2 worm cellular contexts compared by ENCODE assay signal in genomic region chrX:13419884-13420339, ce11.
TF ChIP-seq lines count a peak whose summit lies in the region.

Gene C29F7.3 (minus strand): TSS chrX:13419934.

TF ChIP-seq in whole organism, L2 larva, 48 proteins besides CTCF, POLR2A, EP300 and RAD21 (continued from another document):
- TF ChIP-seq gmeb-1 (tag; optimal IDR thresholded peaks at IDR 0.05; lab: Kevin White, UChicago) (no peak), sma-9 (GFP tag; optimal IDR thresholded peaks at IDR 0.05; lab: Kevin White, UChicago) (peak; percentile 68), sma-9 (tag; optimal IDR thresholded peaks at IDR 0.05; lab: Kevin White, UChicago) (no peak), dmd-4 (tag; optimal IDR thresholded peaks at IDR 0.05; lab: Kevin White, UChicago) (no peak), sma-3 (GFP tag; optimal IDR thresholded peaks at IDR 0.05; lab: Kevin White, UChicago) (peak; percentile 43), nhr-237 (tag; optimal IDR thresholded peaks at IDR 0.05; lab: Kevin White, UChicago) (no peak), ztf-1 (GFP tag; conservative IDR thresholded peaks at IDR 0.05; lab: Robert Waterston, UW) (no peak), lsy-2 (tag; optimal IDR thresholded peaks at IDR 0.05; lab: Kevin White, UChicago) (no peak), nhr-10 (tag; optimal IDR thresholded peaks at IDR 0.05; lab: Kevin White, UChicago) (no peak), snpc-4 (tag; optimal IDR thresholded peaks at IDR 0.05; lab: Kevin White, UChicago) (no peak), ceh-16 (tag; optimal IDR thresholded peaks at IDR 0.05; lab: Kevin White, UChicago) (no peak), C34F6.9 (tag; optimal IDR thresholded peaks at IDR 0.05; lab: Kevin White, UChicago) (peak; percentile 19), nhr-12 (tag; optimal IDR thresholded peaks at IDR 0.05; lab: Kevin White, UChicago) (no peak), mdl-1 (tag; optimal IDR thresholded peaks at IDR 0.05; lab: Kevin White, UChicago) (no peak), blmp-1 (tag; optimal IDR thresholded peaks at IDR 0.05; lab: Kevin White, UChicago; ENCODE audit: insufficient read depth) (peak; percentile 87), Y55F3AM.14 (GFP tag; optimal IDR thresholded peaks at IDR 0.05; lab: Kevin White, UChicago) (no peak), F13H6.1 (tag; optimal IDR thresholded peaks at IDR 0.05; lab: Kevin White, UChicago) (peak; percentile 23), elt-1 (tag; optimal IDR thresholded peaks at IDR 0.05; lab: Kevin White, UChicago) (no peak)

TF ChIP-seq in whole organism, L4 larva, 104 proteins besides CTCF, POLR2A, EP300 and RAD21 (continued from another document):
- TF ChIP-seq nhr-28 (tag; optimal IDR thresholded peaks at IDR 0.05; lab: Kevin White, UChicago) = peak; percentile 97
- TF ChIP-seq mep-1 (tag; optimal IDR thresholded peaks at IDR 0.05; lab: Kevin White, UChicago) = peak; percentile 9
- TF ChIP-seq dmd-6 (GFP tag; IDR thresholded peaks at IDR 0.05; lab: Robert Waterston, UW) = peak; percentile 97
- peak; percentile 56 for TF ChIP-seq hlh-11 (tag; optimal IDR thresholded peaks at IDR 0.05; lab: Kevin White, UChicago)
- no peak for TF ChIP-seq R02D3.7 (tag; optimal IDR thresholded peaks at IDR 0.05; lab: Kevin White, UChicago)
- TF ChIP-seq lin-1 (GFP tag; IDR thresholded peaks at IDR 0.05; lab: Robert Waterston, UW) = peak; percentile 85
- TF ChIP-seq daf-12 (tag; optimal IDR thresholded peaks at IDR 0.05; lab: Kevin White, UChicago) = no peak
- TF ChIP-seq nhr-76 (tag; optimal IDR thresholded peaks at IDR 0.05; lab: Kevin White, UChicago) = no peak
- TF ChIP-seq gei-8 (GFP tag; optimal IDR thresholded peaks at IDR 0.05; lab: Kevin White, UChicago) = peak; percentile 9
- no peak for TF ChIP-seq snpc-4 (tag; optimal IDR thresholded peaks at IDR 0.05; lab: Kevin White, UChicago)
